Worm (Caenorhabditis elegans) whole organism, late embryonic: ENCODE results near the gene nhr-235.

Source experiments
- ceh-24 ChIP-seq: sonication (generic microtip); optimal IDR thresholded peaks from 2 replicates; lab custom pipeline; 2016; ENCODE audit warnings: mild to moderate bottlenecking, missing genetic modification characterization, missing compliant biosample characterization
- tbx-2 ChIP-seq: sonication (generic microtip); optimal IDR thresholded peaks from 2 replicates; lab custom pipeline; 2016; ENCODE audit warnings: missing genetic modification characterization, missing compliant biosample characterization

ce11 chrII:12655816-12656215 lies 15.3 kb downstream of the nhr-235 start:
- TF ChIP-seq tbx-2 (no peak), ceh-24 (tag; lab: Kevin White, UChicago) (no peak)
